Fruit fly (Drosophila melanogaster) whole organism, embryonic: ENCODE data around the gene fz.
A peak's percentile ranks its signal among the peaks of the same experiment; 100 is the strongest.

Experiments used
- Asciz ChIP-seq: fragments of 200-800 bp; sonication (Bioruptor generic); optimal IDR thresholded peaks from 2 replicates; lab custom pipeline; 2017; ENCODE audit warnings: missing biosample characterization, mild to moderate bottlenecking, missing genetic modification characterization, missing genetic modification reagents
- Bgb ChIP-seq: fragments of 200-800 bp; sonication (Bioruptor generic); IDR thresholded peaks from 2 replicates; pipeline ENCODE4 v1.3.6; 2022; ENCODE audit warnings: missing biosample characterization, missing genetic modification characterization; ENCODE audit not compliant: partially characterized antibody
- CG10366 ChIP-seq: fragments of 200-800 bp; sonication (Bioruptor generic); IDR thresholded peaks from 2 replicates; pipeline ENCODE4 v1.3.6; 2022; ENCODE audit warnings: missing biosample characterization, missing genetic modification characterization
- CG11093 ChIP-seq: fragments of 200-800 bp; sonication (Bioruptor generic); IDR thresholded peaks from 3 replicates; pipeline ENCODE4 v1.3.6; 2022; ENCODE audit warnings: missing biosample characterization, missing genetic modification characterization
- CG11398 ChIP-seq: fragments of 200-800 bp; sonication (Bioruptor generic); optimal IDR thresholded peaks from 2 replicates; lab custom pipeline; 2016; ENCODE audit warnings: missing biosample characterization, missing genetic modification characterization
- CG14050 ChIP-seq: fragments of 200-800 bp; sonication (Bioruptor generic); IDR thresholded peaks from 3 replicates; pipeline ENCODE4 v1.3.6; 2022; ENCODE audit warnings: missing biosample characterization, missing genetic modification characterization
- CG17328 ChIP-seq: fragments of 200-800 bp; sonication (Bioruptor generic); IDR thresholded peaks from 2 replicates; pipeline ENCODE4 v1.3.6; 2022; ENCODE audit warnings: missing biosample characterization, missing genetic modification characterization
- CG18262 ChIP-seq: fragments of 200-800 bp; optimal IDR thresholded peaks from 3 replicates; lab custom pipeline; 2019; ENCODE audit warnings: missing biosample characterization, mild to moderate bottlenecking, missing genetic modification characterization, moderate library complexity
- CG18619 ChIP-seq: fragments of 200-800 bp; sonication (Bioruptor generic); optimal IDR thresholded peaks from 3 replicates; lab custom pipeline; 2017; ENCODE audit warnings: missing biosample characterization, mild to moderate bottlenecking, missing genetic modification characterization
- CG2120 ChIP-seq: fragments of 200-800 bp; sonication (Bioruptor generic); optimal IDR thresholded peaks from 3 replicates; lab custom pipeline; 2016; ENCODE audit warnings: missing biosample characterization, missing genetic modification characterization
- CG31388 ChIP-seq: fragments of 200-800 bp; sonication (Bioruptor generic); optimal IDR thresholded peaks from 2 replicates; lab custom pipeline; 2016; ENCODE audit warnings: missing biosample characterization, missing genetic modification characterization
- CG32532 ChIP-seq: fragments of 200-800 bp; sonication (Bioruptor generic); IDR thresholded peaks from 2 replicates; pipeline ENCODE4 v1.3.6; 2022; ENCODE audit warnings: missing biosample characterization, missing genetic modification characterization
- CG3281 ChIP-seq: fragments of 200-800 bp; sonication (Bioruptor generic); optimal IDR thresholded peaks from 3 replicates; lab custom pipeline; 2017; ENCODE audit warnings: missing biosample characterization, mild to moderate bottlenecking, missing genetic modification characterization
- CG4328 ChIP-seq: fragments of 200-800 bp; sonication (Bioruptor generic); optimal IDR thresholded peaks from 3 replicates; lab custom pipeline; 2017; ENCODE audit warnings: missing biosample characterization, missing genetic modification reagents, missing genetic modification characterization
- CG4404 ChIP-seq: fragments of 200-800 bp; sonication (Bioruptor generic); IDR thresholded peaks from 2 replicates; pipeline ENCODE4 v1.3.6; 2022; ENCODE audit warnings: missing biosample characterization, missing genetic modification characterization
- CG4424 ChIP-seq: fragments of 200-800 bp; sonication (Bioruptor generic); optimal IDR thresholded peaks from 3 replicates; lab custom pipeline; 2016; ENCODE audit warnings: missing biosample characterization, missing genetic modification characterization
- CG5953 ChIP-seq: fragments of 200-800 bp; sonication (Bioruptor generic); IDR thresholded peaks from 2 replicates; pipeline ENCODE4 v1.3.6; 2022; ENCODE audit warnings: missing biosample characterization, missing genetic modification characterization
- CG7928 ChIP-seq: fragments of 200-800 bp; sonication (Bioruptor generic); optimal IDR thresholded peaks from 2 replicates; lab custom pipeline; 2017; ENCODE audit warnings: missing biosample characterization, mild to moderate bottlenecking, missing genetic modification characterization
- CG8089 ChIP-seq: fragments of 200-800 bp; sonication (Bioruptor generic); optimal IDR thresholded peaks from 3 replicates; lab custom pipeline; 2016; ENCODE audit warnings: missing biosample characterization, missing genetic modification characterization
- CG8924 ChIP-seq: fragments of 200-800 bp; optimal IDR thresholded peaks from 3 replicates; lab custom pipeline; 2019; ENCODE audit warnings: missing biosample characterization, mild to moderate bottlenecking, missing genetic modification characterization, moderate library complexity
- CG9215 ChIP-seq: fragments of 200-800 bp; sonication (Bioruptor generic); IDR thresholded peaks from 2 replicates; pipeline ENCODE4 v1.3.6; 2022; ENCODE audit warnings: missing biosample characterization, missing genetic modification characterization
- CoRest ChIP-seq: fragments of 200-800 bp; sonication (Bioruptor generic); optimal IDR thresholded peaks from 3 replicates; lab custom pipeline; 2018; ENCODE audit warnings: missing biosample characterization, mild to moderate bottlenecking, missing genetic modification characterization, moderate library complexity
- Fer1 ChIP-seq: fragments of 200-800 bp; sonication (Bioruptor generic); optimal IDR thresholded peaks from 2 replicates; lab custom pipeline; 2017; ENCODE audit warnings: missing biosample characterization, mild to moderate bottlenecking, missing genetic modification characterization
- Fer3 ChIP-seq: fragments of 200-800 bp; sonication (Bioruptor generic); optimal IDR thresholded peaks from 2 replicates; lab custom pipeline; 2018; ENCODE audit warnings: missing biosample characterization, mild to moderate bottlenecking, missing genetic modification characterization, moderate library complexity
- HLHmδ ChIP-seq: fragments of 200-800 bp; sonication (Bioruptor generic); optimal IDR thresholded peaks from 2 replicates; lab custom pipeline; 2018; ENCODE audit warnings: missing biosample characterization, mild to moderate bottlenecking, missing genetic modification characterization, moderate library complexity
- Hand ChIP-seq: fragments of 200-800 bp; sonication (Bioruptor generic); optimal IDR thresholded peaks from 2 replicates; lab custom pipeline; 2017; ENCODE audit warnings: mild to moderate bottlenecking, missing biosample characterization, missing genetic modification reagents, missing genetic modification characterization
- Hmx ChIP-seq: fragments of 200-800 bp; sonication (Bioruptor generic); optimal IDR thresholded peaks from 2 replicates; lab custom pipeline; 2016; ENCODE audit warnings: missing biosample characterization, missing genetic modification characterization
- Hr39 ChIP-seq: fragments of >200 bp; optimal IDR thresholded peaks from 2 replicates; lab custom pipeline; 2017
- Hr78 ChIP-seq, 2 experiments: fragments of 200-800 bp in 1 of 2; fragments of >200 bp in 1 of 2; sonication (Bioruptor generic) in 1 of 2; optimal IDR thresholded peaks; 2 replicates each; lab custom pipeline; 2017 to 2019; ENCODE audit warnings: missing biosample characterization in 2 of 2, missing genetic modification characterization in 2 of 2, mild to moderate bottlenecking in 1 of 2, moderate library complexity in 1 of 2
- MESR4 ChIP-seq: fragments of 200-800 bp; sonication (Bioruptor generic); optimal IDR thresholded peaks from 2 replicates; lab custom pipeline; 2018; ENCODE audit warnings: missing biosample characterization, mild to moderate bottlenecking, missing genetic modification characterization, moderate library complexity
- NC2α ChIP-seq: fragments of 200-800 bp; sonication (Bioruptor generic); optimal IDR thresholded peaks from 2 replicates; lab custom pipeline; 2016; ENCODE audit warnings: missing biosample characterization, missing genetic modification characterization
- Nf-YA ChIP-seq: fragments of 200-800 bp; sonication (Bioruptor generic); IDR thresholded peaks from 2 replicates; pipeline ENCODE4 v1.3.6; 2022; ENCODE audit warnings: missing biosample characterization, missing genetic modification characterization
- Xrp1 ChIP-seq: fragments of 200-800 bp; sonication (Bioruptor generic); IDR thresholded peaks from 2 replicates; pipeline ENCODE4 v1.3.6; 2022; ENCODE audit warnings: missing biosample characterization, missing genetic modification characterization
- abd-A ChIP-seq: fragments of 200-800 bp; sonication (Bioruptor generic); optimal IDR thresholded peaks from 3 replicates; lab custom pipeline; 2019; ENCODE audit warnings: missing biosample characterization, mild to moderate bottlenecking, missing genetic modification characterization, moderate library complexity
- ac ChIP-seq: fragments of 200-800 bp; sonication (Bioruptor generic); optimal IDR thresholded peaks from 3 replicates; lab custom pipeline; 2017; ENCODE audit warnings: missing biosample characterization, mild to moderate bottlenecking, missing genetic modification characterization
- bab2 ChIP-seq: fragments of 200-800 bp; sonication (Bioruptor generic); optimal IDR thresholded peaks from 2 replicates; lab custom pipeline; 2016; ENCODE audit warnings: missing biosample characterization, missing genetic modification characterization
- chif ChIP-seq, 2 experiments: fragments of 200-800 bp; sonication (Bioruptor generic); optimal IDR thresholded peaks; 3 replicates each; lab custom pipeline; 2016; ENCODE audit warnings: missing biosample characterization in 2 of 2, missing genetic modification characterization in 2 of 2
- crol ChIP-seq: fragments of 200-800 bp; sonication (Bioruptor generic); IDR thresholded peaks from 2 replicates; pipeline ENCODE4 v1.3.6; 2022; ENCODE audit warnings: missing biosample characterization, missing genetic modification characterization
- dm ChIP-seq: fragments of 200-800 bp; sonication (Bioruptor generic); optimal IDR thresholded peaks from 3 replicates; lab custom pipeline; 2016; ENCODE audit warnings: missing biosample characterization, missing genetic modification characterization
- dysf ChIP-seq: fragments of 200-800 bp; sonication (Bioruptor generic); IDR thresholded peaks from 3 replicates; pipeline ENCODE4 v1.3.6; 2022; ENCODE audit warnings: missing biosample characterization, missing genetic modification characterization
- eyg ChIP-seq: fragments of 200-800 bp; sonication (Bioruptor generic); optimal IDR thresholded peaks from 3 replicates; lab custom pipeline; 2016; ENCODE audit warnings: missing biosample characterization, missing genetic modification characterization
- fd96Cb ChIP-seq: fragments of 200-800 bp; sonication (Bioruptor generic); optimal IDR thresholded peaks from 2 replicates; lab custom pipeline; 2018; ENCODE audit warnings: missing biosample characterization, mild to moderate bottlenecking, missing genetic modification characterization, moderate library complexity
- gce ChIP-seq: fragments of 200-800 bp; sonication (Bioruptor generic); IDR thresholded peaks from 3 replicates; pipeline ENCODE4 v1.3.6; 2022; ENCODE audit warnings: missing biosample characterization, missing genetic modification characterization
- ind ChIP-seq: fragments of 200-800 bp; sonication (Bioruptor generic); optimal IDR thresholded peaks from 3 replicates; lab custom pipeline; 2016; ENCODE audit warnings: missing biosample characterization, missing genetic modification characterization
- klu ChIP-seq: fragments of 200-800 bp; sonication (Bioruptor generic); IDR thresholded peaks from 2 replicates; pipeline ENCODE4 v1.3.6; 2022; ENCODE audit warnings: missing biosample characterization, missing genetic modification characterization
- p53 ChIP-seq: fragments of 200-800 bp; sonication (Bioruptor generic); optimal IDR thresholded peaks from 2 replicates; lab custom pipeline; 2016; ENCODE audit warnings: missing biosample characterization, missing genetic modification characterization
- sd ChIP-seq: fragments of 200-800 bp; sonication (Bioruptor generic); optimal IDR thresholded peaks from 3 replicates; lab custom pipeline; 2018; ENCODE audit warnings: missing biosample characterization, mild to moderate bottlenecking, missing genetic modification characterization, moderate library complexity
- shn ChIP-seq: fragments of 200-800 bp; sonication (Bioruptor generic); optimal IDR thresholded peaks from 3 replicates; lab custom pipeline; 2016; ENCODE audit warnings: missing biosample characterization, missing genetic modification characterization
- sisA ChIP-seq: fragments of 200-800 bp; sonication (Bioruptor generic); IDR thresholded peaks from 2 replicates; pipeline ENCODE4 v1.3.6; 2022; ENCODE audit warnings: missing biosample characterization, missing genetic modification characterization
- ssp ChIP-seq: fragments of 200-800 bp; sonication (Bioruptor generic); IDR thresholded peaks from 2 replicates; pipeline ENCODE4 v1.3.6; 2022; ENCODE audit warnings: missing biosample characterization, missing genetic modification characterization
- tin ChIP-seq: fragments of 200-800 bp; sonication (Bioruptor generic); optimal IDR thresholded peaks from 3 replicates; lab custom pipeline; 2016; ENCODE audit warnings: missing biosample characterization, missing genetic modification characterization

fz gene

dm6 chr3L:14410146-14410676, 136.1 kb downstream of the fz start, which contains the start of gene CG3919 (continued):
- TF ChIP-seq gce (GFP tag; lab: Robert Waterston, UW) (peak; percentile 69; the same call in 2 of the 3 replicates), sd (tag; lab: Kevin White, UChicago) (no peak), shn (GFP tag; lab: Kevin White, UChicago) (peak; percentile 52), CG9215 (GFP tag; lab: Robert Waterston, UW) (peak; percentile 99), Fer1 (GFP tag; lab: Kevin White, UChicago) (peak; percentile 9), Hmx (GFP tag; lab: Kevin White, UChicago) (no peak), CG18262 (tag; lab: Kevin White, UChicago) (peak; percentile 77), MESR4 (GFP tag; lab: Kevin White, UChicago) (peak; percentile 18), fd96Cb (tag; lab: Kevin White, UChicago) (peak; percentile 49), CG5953 (no peak), CG4328 (peak; percentile 42), abd-A (tag; lab: Kevin White, UChicago) (no peak), eyg (peak; percentile 90), crol (GFP tag; lab: Robert Waterston, UW) (no peak), CG8089 (GFP tag; lab: Kevin White, UChicago) (peak; percentile 44), bab2 (GFP tag; lab: Kevin White, UChicago) (peak; percentile 64), CG2120 (GFP tag; lab: Kevin White, UChicago) (peak; percentile 72), Hr39 (lab: Kevin White, UChicago) (no peak), CoRest (tag; lab: Kevin White, UChicago) (peak; percentile 82), CG7928 (GFP tag; lab: Kevin White, UChicago) (peak; percentile 48), Hr78 (GFP tag; optimal IDR thresholded peaks at IDR 0.05; lab: Kevin White, UChicago) (no peak), ac (GFP tag; lab: Kevin White, UChicago) (no peak), ssp (GFP tag; lab: Robert Waterston, UW) (0 out of 2 replicates have a peak, but pooled peaks have one; percentile 19), CG10366 (GFP tag; lab: Robert Waterston, UW) (peak; percentile 16; the same call in 1 of the 2 replicates), Nf-YA (no peak; the same call in 1 of the 2 replicates), Asciz (GFP tag; lab: Kevin White, UChicago) (peak; percentile 42), CG14050 (GFP tag; lab: Robert Waterston, UW) (0 out of 3 replicates have a peak, but pooled peaks have one; percentile 21), Xrp1 (GFP tag; lab: Robert Waterston, UW) (peak; percentile 76), CG31388 (GFP tag; lab: Kevin White, UChicago) (no peak), CG3281 (GFP tag; lab: Kevin White, UChicago) (peak; percentile 60), CG4404 (GFP tag; lab: Robert Waterston, UW) (peak; percentile 30; the same call in 1 of the 2 replicates), CG17328 (GFP tag; lab: Robert Waterston, UW) (peak; percentile 67), ind (GFP tag; lab: Kevin White, UChicago) (peak; percentile 52), CG32532 (GFP tag; lab: Robert Waterston, UW) (peak; percentile 70; the same call in 1 of the 2 replicates), Hand (GFP tag; lab: Kevin White, UChicago) (no peak), tin (GFP tag; lab: Kevin White, UChicago) (peak; percentile 39), Bgb (GFP tag; lab: Robert Waterston, UW) (no peak; the same call in 1 of the 2 replicates), CG8924 (tag; lab: Kevin White, UChicago) (peak; percentile 69), CG18619 (GFP tag; lab: Kevin White, UChicago) (peak; percentile 66), Fer3 (peak; percentile 39), CG4424 (GFP tag; lab: Kevin White, UChicago) (peak; percentile 4), dysf (no peak; the same call in 2 of the 3 replicates), chif (GFP tag; optimal IDR thresholded peaks at IDR 0.05; lab: Kevin White, UChicago) (peak in 1 of 2 experiments; percentile 34), sisA (peak; percentile 20), dm (GFP tag; lab: Kevin White, UChicago) (peak; percentile 61), p53 (GFP tag; lab: Kevin White, UChicago) (peak; percentile 45), CG11093 (peak; percentile 40; the same call in 1 of the 3 replicates), klu (GFP tag; lab: Robert Waterston, UW) (peak; percentile 45; the same call in 1 of the 2 replicates), CG11398 (GFP tag; lab: Kevin White, UChicago) (peak; percentile 30), NC2α (GFP tag; lab: Kevin White, UChicago) (peak; percentile 40), HLHmδ (peak; percentile 77)
